Worm (Caenorhabditis elegans): ENCODE measurements around the gene C52E2.4.

Gene C52E2.4

DNA sequence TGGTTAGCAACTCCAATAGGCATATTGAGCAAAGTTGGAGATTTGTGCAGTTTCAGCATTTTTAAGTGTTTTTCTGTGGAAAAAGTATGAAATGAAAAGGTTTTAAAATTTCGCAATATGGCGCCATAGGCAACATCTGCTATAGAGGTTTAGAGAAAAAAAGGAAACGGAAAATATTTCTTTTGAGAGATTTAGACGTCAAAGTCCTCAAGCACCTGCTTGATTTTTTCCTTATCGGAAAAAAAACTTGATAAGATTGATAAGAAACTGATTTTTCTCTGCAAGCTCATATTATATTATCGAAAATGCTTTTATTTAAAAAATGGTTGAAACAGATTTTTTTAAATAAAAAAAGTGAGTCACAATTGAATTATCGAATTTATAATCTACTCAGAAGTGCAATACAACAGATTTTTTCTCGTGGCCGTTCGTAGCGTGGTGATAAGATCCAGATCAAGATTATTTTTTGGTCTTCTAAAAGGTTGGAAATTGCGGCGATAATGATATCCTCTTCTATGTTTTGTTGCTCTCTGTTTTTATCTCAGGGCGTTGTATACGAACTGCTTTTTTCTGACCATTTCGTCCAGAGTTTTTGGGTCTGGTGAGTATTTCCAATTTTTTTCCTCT is 22.9 kb upstream of the C52E2.4 start, which contains the start of gene fbxc-19 (continued):
- peak; percentile 37 for TF ChIP-seq nhr-19 (GFP tag; conservative IDR thresholded peaks at IDR 0.05)
- TF ChIP-seq ceh-63 (GFP tag; optimal IDR thresholded peaks at IDR 0.05): no peak
- TF ChIP-seq lin-15B (tag; optimal IDR thresholded peaks at IDR 0.05): peak; percentile 4
- TF ChIP-seq nhr-77 (tag; optimal IDR thresholded peaks at IDR 0.05): peak; percentile 38
- peak; percentile 75 for TF ChIP-seq jun-1 (tag; optimal IDR thresholded peaks at IDR 0.05)
- no peak for TF ChIP-seq zag-1 (tag; optimal IDR thresholded peaks at IDR 0.05)
- TF ChIP-seq unc-130 (tag; optimal IDR thresholded peaks at IDR 0.05): no peak
- peak; percentile 34 for TF ChIP-seq tbx-2 (tag; optimal IDR thresholded peaks at IDR 0.05)
- peak; percentile 77 to 78 for TF ChIP-seq efl-1 (optimal IDR thresholded peaks at IDR 0.05)
- TF ChIP-seq efl-1 (GFP tag; optimal IDR thresholded peaks at IDR 0.05 in 1 of 2): peak; percentile 63 to 94
- TF ChIP-seq tlp-1 (tag; optimal IDR thresholded peaks at IDR 0.05): peak; percentile 81
- no peak for TF ChIP-seq ztf-11 (tag; optimal IDR thresholded peaks at IDR 0.05)
- peak; percentile 45 for TF ChIP-seq hpl-2 (GFP tag; optimal IDR thresholded peaks at IDR 0.05)
- no peak for TF ChIP-seq hlh-4 (tag; optimal IDR thresholded peaks at IDR 0.05)
- no peak for TF ChIP-seq efl-3 (GFP tag; optimal IDR thresholded peaks at IDR 0.05)
- TF ChIP-seq ztf-4 (tag; optimal IDR thresholded peaks at IDR 0.05): no peak
- peak; percentile 58 for TF ChIP-seq rnt-1 (tag; optimal IDR thresholded peaks at IDR 0.05)
- peak; percentile 40 for TF ChIP-seq lin-13 (GFP tag; optimal IDR thresholded peaks at IDR 0.05)
- TF ChIP-seq mab-9 (GFP tag; IDR thresholded peaks at IDR 0.05): no peak
- peak; percentile 34 for TF ChIP-seq C16A3.4 (tag; optimal IDR thresholded peaks at IDR 0.05)
- peak; percentile 63 for TF ChIP-seq nhr-11 (tag; optimal IDR thresholded peaks at IDR 0.05)
- TF ChIP-seq ces-1 (GFP tag; optimal IDR thresholded peaks at IDR 0.05): no peak
- no peak for TF ChIP-seq aly-2 (tag; optimal IDR thresholded peaks at IDR 0.05)
- peak; percentile 7 to 59 (median 30) for TF ChIP-seq ceh-82 (tag; optimal IDR thresholded peaks at IDR 0.05)
- no peak for TF ChIP-seq unc-30 (tag; optimal IDR thresholded peaks at IDR 0.05)
- TF ChIP-seq mep-1 (tag; optimal IDR thresholded peaks at IDR 0.05): peak; percentile 58
- TF ChIP-seq ceh-88 (GFP tag; IDR thresholded peaks at IDR 0.05): no peak
- no peak for TF ChIP-seq nhr-76 (tag; optimal IDR thresholded peaks at IDR 0.05)
- TF ChIP-seq lir-3 (tag; optimal IDR thresholded peaks at IDR 0.05; ENCODE audit: poor library complexity): peak; percentile 38
- no peak for TF ChIP-seq unc-98 (GFP tag; IDR thresholded peaks at IDR 0.05)
- TF ChIP-seq fkh-4 (tag; optimal IDR thresholded peaks at IDR 0.05; ENCODE audit: borderline replicate concordance): no peak
- TF ChIP-seq nhr-71 (tag; optimal IDR thresholded peaks at IDR 0.05): peak; percentile 72
- TF ChIP-seq nhr-90 (tag; optimal IDR thresholded peaks at IDR 0.05; ENCODE audit: poor library complexity): peak; percentile 53

ce11 chrII:1820774-1821173 is 22.2 kb upstream of the C52E2.4 start, which contains the start of gene fbxa-3:
fbxa-3 (minus strand) TSS chrII:1820874.
- no peak for TF ChIP-seq irx-1 (tag; optimal IDR thresholded peaks at IDR 0.05)
- TF ChIP-seq unc-62 (GFP tag; optimal IDR thresholded peaks at IDR 0.05): no peak
- no peak for TF ChIP-seq F16B12.6 (tag; optimal IDR thresholded peaks at IDR 0.05)
- no peak for TF ChIP-seq sup-37 (GFP tag; optimal IDR thresholded peaks at IDR 0.05)
- TF ChIP-seq hpl-2 (GFP tag; optimal IDR thresholded peaks at IDR 0.05): no peak
- no peak for TF ChIP-seq unc-86 (tag; optimal IDR thresholded peaks at IDR 0.05)
- no peak for TF ChIP-seq isw-1 (GFP tag; IDR thresholded peaks at IDR 0.05)
- TF ChIP-seq blmp-1 (tag; optimal IDR thresholded peaks at IDR 0.05): no peak
- no peak for TF ChIP-seq egl-13 (tag; optimal IDR thresholded peaks at IDR 0.05)
- no peak for TF ChIP-seq nhr-47 (tag; optimal IDR thresholded peaks at IDR 0.05)
- no peak for TF ChIP-seq unc-30 (tag; optimal IDR thresholded peaks at IDR 0.05)

Data from whole organism, L1 larva.